Worm (Caenorhabditis elegans) whole organism, mixed stage, embryonic: ENCODE measurements around the gene T07A9.14.

Experiments used
- ceh-43 ChIP-seq: fragments of 200-800 bp; sonication (Bioruptor generic); optimal IDR thresholded peaks from 2 replicates; lab custom pipeline; 2018; ENCODE audit warnings: mild to moderate bottlenecking, missing genetic modification characterization, moderate library complexity, missing compliant biosample characterization
- ces-1 ChIP-seq: fragments of 150-350 bp; optimal IDR thresholded peaks from 2 replicates; lab custom pipeline; 2014; ENCODE audit warnings: missing biosample characterization, missing genetic modification reagents, missing genetic modification characterization
- cnd-1 ChIP-seq: fragments of 200-800 bp; sonication (Bioruptor generic); optimal IDR thresholded peaks from 2 replicates; lab custom pipeline; 2018; ENCODE audit warnings: mild to moderate bottlenecking, missing genetic modification characterization, missing compliant biosample characterization
- elt-1 ChIP-seq: sonication (generic microtip); optimal IDR thresholded peaks from 2 replicates; lab custom pipeline; 2017; ENCODE audit warnings: missing genetic modification characterization, mild to moderate bottlenecking, missing compliant biosample characterization, antibody characterized with exemption, moderate library complexity, borderline replicate concordance; ENCODE audit not compliant: insufficient read depth
- elt-3 ChIP-seq: fragments of 150-350 bp; optimal IDR thresholded peaks from 2 replicates; lab custom pipeline; 2014; ENCODE audit warnings: missing biosample characterization, missing genetic modification characterization
- lsy-2 ChIP-seq: fragments of 150-350 bp; optimal IDR thresholded peaks from 2 replicates; lab custom pipeline; 2014; ENCODE audit warnings: missing biosample characterization, missing genetic modification characterization
- mep-1 ChIP-seq: fragments of 150-350 bp; optimal IDR thresholded peaks from 2 replicates; lab custom pipeline; 2017; ENCODE audit warnings: missing biosample characterization, missing genetic modification reagents, missing genetic modification characterization, inconsistent platforms
- mls-2 ChIP-seq: sonication (generic microtip); optimal IDR thresholded peaks from 2 replicates; lab custom pipeline; 2016; ENCODE audit warnings: mild to moderate bottlenecking, missing genetic modification characterization, moderate library complexity, missing compliant biosample characterization
- nhr-76 ChIP-seq: sonication (generic microtip); optimal IDR thresholded peaks from 2 replicates; lab custom pipeline; 2017; ENCODE audit warnings: missing biosample characterization, missing genetic modification characterization
- pha-4 ChIP-seq: fragments of 150-350 bp; optimal IDR thresholded peaks from 2 replicates; lab custom pipeline; 2018; ENCODE audit warnings: missing biosample characterization, missing genetic modification reagents, missing genetic modification characterization
- unc-39 ChIP-seq: fragments of 150-350 bp; optimal IDR thresholded peaks from 2 replicates; lab custom pipeline; 2014; ENCODE audit warnings: missing biosample characterization, missing genetic modification characterization
- unc-62 ChIP-seq: fragments of 150-350 bp; optimal IDR thresholded peaks from 2 replicates; lab custom pipeline; 2014; ENCODE audit warnings: missing biosample characterization, missing genetic modification reagents, missing genetic modification characterization
- zip-8 ChIP-seq: fragments of 150-350 bp; optimal IDR thresholded peaks from 2 replicates; lab custom pipeline; 2014; ENCODE audit warnings: missing biosample characterization, missing genetic modification characterization
- ztf-11 ChIP-seq: fragments of 150-350 bp; optimal IDR thresholded peaks from 2 replicates; lab custom pipeline; 2014; ENCODE audit warnings: missing biosample characterization, missing genetic modification characterization

- peak; percentile 87 for TF ChIP-seq lsy-2 (tag; lab: Kevin White, UChicago)
- TF ChIP-seq ztf-11 (tag; lab: Kevin White, UChicago): peak; percentile 95
- peak; percentile 96 for TF ChIP-seq mep-1 (tag; lab: Kevin White, UChicago)
- TF ChIP-seq unc-39 (tag; lab: Kevin White, UChicago): peak; percentile 76
- TF ChIP-seq pha-4 (tag; lab: Kevin White, UChicago): peak; percentile 98
- peak; percentile 99 for TF ChIP-seq mls-2
- TF ChIP-seq elt-3 (tag; lab: Kevin White, UChicago): no peak
- peak; percentile 96 for TF ChIP-seq ceh-43 (GFP tag; lab: Kevin White, UChicago)
- peak; percentile 98 for TF ChIP-seq cnd-1 (tag; lab: Kevin White, UChicago)
- peak; percentile 87 for TF ChIP-seq ces-1
- TF ChIP-seq zip-8 (tag; lab: Kevin White, UChicago): no peak
- peak; percentile 14 for TF ChIP-seq elt-1 (tag; lab: Kevin White, UChicago)
- peak; percentile 97 for TF ChIP-seq nhr-76 (tag; lab: Kevin White, UChicago)
- TF ChIP-seq unc-62 (GFP tag; lab: Kevin White, UChicago): peak; percentile 42
These were observed 3.8 kb downstream of the T07A9.14 start, which contains the start of the genes ears-2 and uncp-18 for ce11 chrIV:390279-390678.
